Comparison of ENCODE assay signal across 1 fruit fly cellular context in genomic region chr3L:14543971-14544655, dm6.
TF ChIP-seq lines count a peak whose summit lies in the region.

No protein-coding gene starts in this region.

TF ChIP-seq in whole organism, embryonic, 481 proteins besides CTCF, POLR2A, EP300 and RAD21 (continued from another document and continues in another):
- no peak for TF ChIP-seq Oaz (GFP tag; IDR thresholded peaks at IDR 0.05; lab: Robert Waterston, UW)
- peak; percentile 48; the same call in 1 of the 2 replicates for TF ChIP-seq CG14014 (GFP tag; IDR thresholded peaks at IDR 0.05; lab: Robert Waterston, UW)
- peak; percentile 27 for TF ChIP-seq CG3281 (GFP tag; optimal IDR thresholded peaks at IDR 0.05; lab: Kevin White, UChicago)
- TF ChIP-seq Fer2 (tag; optimal IDR thresholded peaks at IDR 0.05; lab: Kevin White, UChicago) = peak; percentile 3
- TF ChIP-seq fru (optimal IDR thresholded peaks at IDR 0.05; lab: Kevin White, UChicago) = no peak
- no peak for TF ChIP-seq CG11085 (GFP tag; IDR thresholded peaks at IDR 0.05; lab: Robert Waterston, UW)
- no peak for TF ChIP-seq CG10431 (GFP tag; optimal IDR thresholded peaks at IDR 0.05; lab: Kevin White, UChicago)
- TF ChIP-seq CG11723 (GFP tag; optimal IDR thresholded peaks at IDR 0.05; lab: Kevin White, UChicago) = no peak
- 0 out of 3 replicates have a peak, but pooled peaks have one; percentile 36 for TF ChIP-seq zfh1 (GFP tag; IDR thresholded peaks at IDR 0.05; lab: Robert Waterston, UW)
- TF ChIP-seq Meics (GFP tag; optimal IDR thresholded peaks at IDR 0.05; lab: Kevin White, UChicago) = peak; percentile 49
- TF ChIP-seq ase (GFP tag; IDR thresholded peaks at IDR 0.05; lab: Robert Waterston, UW) = no peak
- peak; percentile 60; the same call in 1 of the 2 replicates for TF ChIP-seq tna (GFP tag; IDR thresholded peaks at IDR 0.05; lab: Robert Waterston, UW; ENCODE audit: partially characterized antibody)
- TF ChIP-seq CG14860 (GFP tag; IDR thresholded peaks at IDR 0.05; lab: Robert Waterston, UW; ENCODE audit: partially characterized antibody) = peak; percentile 35; the same call in 1 of the 3 replicates
- peak; percentile 13 for TF ChIP-seq CG8089 (GFP tag; optimal IDR thresholded peaks at IDR 0.05; lab: Kevin White, UChicago)
- TF ChIP-seq CG8924 (tag; optimal IDR thresholded peaks at IDR 0.05; lab: Kevin White, UChicago) = no peak
- peak; percentile 18 for TF ChIP-seq BtbVII (GFP tag; optimal IDR thresholded peaks at IDR 0.05; lab: Kevin White, UChicago)
- peak; percentile 73; the same call in 1 of the 3 replicates for TF ChIP-seq so (GFP tag; IDR thresholded peaks at IDR 0.05; lab: Robert Waterston, UW)
- TF ChIP-seq CG2875 (GFP tag; optimal IDR thresholded peaks at IDR 0.05; lab: Kevin White, UChicago) = no peak
- TF ChIP-seq CG6654 (GFP tag; optimal IDR thresholded peaks at IDR 0.05; lab: Kevin White, UChicago) = no peak
- peak; percentile 97 for TF ChIP-seq kni (GFP tag; optimal IDR thresholded peaks at IDR 0.05; lab: Kevin White, UChicago)
- TF ChIP-seq ash1 (GFP tag; optimal IDR thresholded peaks at IDR 0.05; lab: Kevin White, UChicago) = no peak
- TF ChIP-seq ind (GFP tag; optimal IDR thresholded peaks at IDR 0.05; lab: Kevin White, UChicago) = no peak
- no peak for TF ChIP-seq Atf3 (GFP tag; optimal IDR thresholded peaks at IDR 0.05; lab: Kevin White, UChicago)
- TF ChIP-seq CG9609 (GFP tag; optimal IDR thresholded peaks at IDR 0.05; lab: Kevin White, UChicago) = no peak
- peak; percentile 65 for TF ChIP-seq CG5180 (GFP tag; optimal IDR thresholded peaks at IDR 0.05; lab: Kevin White, UChicago)
- no peak for TF ChIP-seq Elba2 (GFP tag; optimal IDR thresholded peaks at IDR 0.05; lab: Kevin White, UChicago)
- no peak for TF ChIP-seq jing (GFP tag; optimal IDR thresholded peaks at IDR 0.05; lab: Kevin White, UChicago)
- no peak for TF ChIP-seq sna (GFP tag; IDR thresholded peaks at IDR 0.05; lab: Robert Waterston, UW; ENCODE audit: partially characterized antibody)
- TF ChIP-seq CG7928 (GFP tag; optimal IDR thresholded peaks at IDR 0.05; lab: Kevin White, UChicago) = no peak
- no peak for TF ChIP-seq CG9932 (GFP tag; IDR thresholded peaks at IDR 0.05; lab: Robert Waterston, UW)
- no peak for TF ChIP-seq CG3847 (GFP tag; IDR thresholded peaks at IDR 0.05; lab: Robert Waterston, UW)
- TF ChIP-seq B-H1 (GFP tag; IDR thresholded peaks at IDR 0.05; lab: Robert Waterston, UW) = peak; percentile 46; the same call in 1 of the 3 replicates
- peak; percentile 60 for TF ChIP-seq ATbp (GFP tag; optimal IDR thresholded peaks at IDR 0.05; lab: Kevin White, UChicago)
- no peak for TF ChIP-seq trem (tag; optimal IDR thresholded peaks at IDR 0.05; lab: Kevin White, UChicago)
- TF ChIP-seq Rx (GFP tag; IDR thresholded peaks at IDR 0.05; lab: Robert Waterston, UW) = no peak
- no peak for TF ChIP-seq CG15011 (GFP tag; optimal IDR thresholded peaks at IDR 0.05; lab: Kevin White, UChicago)
- no peak for TF ChIP-seq Dad (GFP tag; optimal IDR thresholded peaks at IDR 0.05; lab: Kevin White, UChicago)
- peak; percentile 97 for TF ChIP-seq grn (GFP tag; optimal IDR thresholded peaks at IDR 0.05; lab: Kevin White, UChicago)
- no peak for TF ChIP-seq Doc2 (GFP tag; IDR thresholded peaks at IDR 0.05; lab: Robert Waterston, UW)
- peak; percentile 52 for TF ChIP-seq CG10543 (GFP tag; optimal IDR thresholded peaks at IDR 0.05; lab: Kevin White, UChicago)
- TF ChIP-seq ftz-f1 (GFP tag; optimal IDR thresholded peaks at IDR 0.05; lab: Kevin White, UChicago) = no peak
- TF ChIP-seq bowl (GFP tag; IDR thresholded peaks at IDR 0.05; lab: Robert Waterston, UW) = 0 out of 2 replicates have a peak, but pooled peaks have one; percentile 6
- peak; percentile 55 for TF ChIP-seq CG17802 (tag; optimal IDR thresholded peaks at IDR 0.05; lab: Kevin White, UChicago)
- no peak for TF ChIP-seq NFAT (GFP tag; IDR thresholded peaks at IDR 0.05; lab: Robert Waterston, UW)
- no peak for TF ChIP-seq Side (GFP tag; optimal IDR thresholded peaks at IDR 0.05; lab: Kevin White, UChicago)
- TF ChIP-seq NfI (GFP tag; optimal IDR thresholded peaks at IDR 0.05; lab: Kevin White, UChicago) = no peak
- peak; percentile 4 for TF ChIP-seq CG12659 (GFP tag; optimal IDR thresholded peaks at IDR 0.05; lab: Kevin White, UChicago)
- TF ChIP-seq ci (GFP tag; IDR thresholded peaks at IDR 0.05; lab: Robert Waterston, UW) = peak; percentile 43; the same call in 1 of the 3 replicates
- TF ChIP-seq nau (GFP tag; optimal IDR thresholded peaks at IDR 0.05; lab: Kevin White, UChicago) = peak; percentile 46
- TF ChIP-seq bab2 (GFP tag; optimal IDR thresholded peaks at IDR 0.05; lab: Kevin White, UChicago) = no peak
- TF ChIP-seq CG7786 (GFP tag; optimal IDR thresholded peaks at IDR 0.05; lab: Kevin White, UChicago) = no peak
- TF ChIP-seq aop (GFP tag; IDR thresholded peaks at IDR 0.05; lab: Robert Waterston, UW) = no peak
- no peak for TF ChIP-seq eyg (GFP tag; optimal IDR thresholded peaks at IDR 0.05; lab: Kevin White, UChicago)
- no peak for TF ChIP-seq CG14965 (GFP tag; optimal IDR thresholded peaks at IDR 0.05; lab: Kevin White, UChicago; ENCODE audit: borderline replicate concordance)
- no peak for TF ChIP-seq D19A (tag; optimal IDR thresholded peaks at IDR 0.05; lab: Kevin White, UChicago)
- TF ChIP-seq seq (GFP tag; IDR thresholded peaks at IDR 0.05; lab: Robert Waterston, UW) = 0 out of 2 replicates have a peak, but pooled peaks have one; percentile 33
- no peak for TF ChIP-seq CG9437 (GFP tag; optimal IDR thresholded peaks at IDR 0.05; lab: Kevin White, UChicago)
- no peak for TF ChIP-seq dan (GFP tag; IDR thresholded peaks at IDR 0.05; lab: Robert Waterston, UW)
- TF ChIP-seq CG1792 (GFP tag; optimal IDR thresholded peaks at IDR 0.05; lab: Kevin White, UChicago) = no peak
- TF ChIP-seq chinmo (GFP tag; IDR thresholded peaks at IDR 0.05; lab: Robert Waterston, UW; ENCODE audit: partially characterized antibody) = peak; percentile 83; the same call in 3 of the 4 replicates
- no peak for TF ChIP-seq tio (GFP tag; optimal IDR thresholded peaks at IDR 0.05; lab: Kevin White, UChicago)
- no peak for TF ChIP-seq CG2116 (GFP tag; optimal IDR thresholded peaks at IDR 0.05; lab: Kevin White, UChicago)
- TF ChIP-seq Nf-YC (tag; optimal IDR thresholded peaks at IDR 0.05; lab: Kevin White, UChicago) = peak; percentile 50
- no peak for TF ChIP-seq hkb (optimal IDR thresholded peaks at IDR 0.05; lab: Kevin White, UChicago)
- TF ChIP-seq hkb (GFP tag; IDR thresholded peaks at IDR 0.05; lab: Robert Waterston, UW) = peak; percentile 44; the same call in 1 of the 2 replicates
- TF ChIP-seq Optix (GFP tag; IDR thresholded peaks at IDR 0.05; lab: Robert Waterston, UW) = no peak
- TF ChIP-seq CG2678 (tag; optimal IDR thresholded peaks at IDR 0.05; lab: Kevin White, UChicago) = peak; percentile 38
- no peak; the same call in 1 of the 2 replicates for TF ChIP-seq Nf-YA (GFP tag; IDR thresholded peaks at IDR 0.05; lab: Robert Waterston, UW)
- TF ChIP-seq Oli (tag; optimal IDR thresholded peaks at IDR 0.05; lab: Kevin White, UChicago) = no peak
- peak; percentile 5 for TF ChIP-seq CG8290 (GFP tag; optimal IDR thresholded peaks at IDR 0.05; lab: Kevin White, UChicago)
- TF ChIP-seq CG8290 (tag; optimal IDR thresholded peaks at IDR 0.05; lab: Kevin White, UChicago) = peak in 1 of 2 experiments; percentile 84
- peak; percentile 72 for TF ChIP-seq CG12769 (tag; optimal IDR thresholded peaks at IDR 0.05; lab: Kevin White, UChicago)
- peak; percentile 64 for TF ChIP-seq Drgx (GFP tag; IDR thresholded peaks at IDR 0.05; lab: Robert Waterston, UW)
- peak; percentile 97 for TF ChIP-seq pros (GFP tag; optimal IDR thresholded peaks at IDR 0.05; lab: Kevin White, UChicago)
- TF ChIP-seq oc (tag; optimal IDR thresholded peaks at IDR 0.05; lab: Kevin White, UChicago) = peak; percentile 31
- TF ChIP-seq CG10366 (GFP tag; IDR thresholded peaks at IDR 0.05; lab: Robert Waterston, UW) = no peak
- TF ChIP-seq sim (GFP tag; IDR thresholded peaks at IDR 0.05; lab: Robert Waterston, UW) = no peak
- 0 out of 3 replicates have a peak, but pooled peaks have one; percentile 43 for TF ChIP-seq z (GFP tag; IDR thresholded peaks at IDR 0.05; lab: Robert Waterston, UW)
- TF ChIP-seq Hand (GFP tag; optimal IDR thresholded peaks at IDR 0.05; lab: Kevin White, UChicago) = no peak
- TF ChIP-seq ato (GFP tag; IDR thresholded peaks at IDR 0.05; lab: Robert Waterston, UW; ENCODE audit: partially characterized antibody) = no peak
- no peak for TF ChIP-seq CG15073 (GFP tag; optimal IDR thresholded peaks at IDR 0.05; lab: Kevin White, UChicago)
- peak; percentile 25 for TF ChIP-seq CG11504 (tag; optimal IDR thresholded peaks at IDR 0.05; lab: Kevin White, UChicago)
- no peak for TF ChIP-seq CG1832 (GFP tag; optimal IDR thresholded peaks at IDR 0.05; lab: Kevin White, UChicago)
- TF ChIP-seq CG6175 (GFP tag; IDR thresholded peaks at IDR 0.05; lab: Robert Waterston, UW) = no peak
- no peak for TF ChIP-seq Bdp1 (GFP tag; optimal IDR thresholded peaks at IDR 0.05; lab: Kevin White, UChicago)
- peak; percentile 40 for TF ChIP-seq CG12071 (GFP tag; optimal IDR thresholded peaks at IDR 0.05; lab: Kevin White, UChicago)
- no peak for TF ChIP-seq Vsx1 (GFP tag; optimal IDR thresholded peaks at IDR 0.05; lab: Kevin White, UChicago)
- TF ChIP-seq sob (GFP tag; IDR thresholded peaks at IDR 0.05; lab: Robert Waterston, UW) = peak; percentile 53
- TF ChIP-seq Dbx (GFP tag; IDR thresholded peaks at IDR 0.05; lab: Robert Waterston, UW) = no peak
- TF ChIP-seq sug (tag; optimal IDR thresholded peaks at IDR 0.05; lab: Kevin White, UChicago) = peak; percentile 62
- TF ChIP-seq lab (GFP tag; optimal IDR thresholded peaks at IDR 0.05; lab: Kevin White, UChicago) = peak; percentile 71
- no peak for TF ChIP-seq CG2120 (GFP tag; optimal IDR thresholded peaks at IDR 0.05; lab: Kevin White, UChicago)
- TF ChIP-seq BEAF-32 (GFP tag; optimal IDR thresholded peaks at IDR 0.05; lab: Kevin White, UChicago) = no peak
- TF ChIP-seq unpg (GFP tag; optimal IDR thresholded peaks at IDR 0.05; lab: Kevin White, UChicago) = no peak
- peak; percentile 35 for TF ChIP-seq CG10209 (GFP tag; optimal IDR thresholded peaks at IDR 0.05; lab: Kevin White, UChicago)
- TF ChIP-seq HLHmδ (GFP tag; optimal IDR thresholded peaks at IDR 0.05; lab: Kevin White, UChicago) = no peak
- no peak for TF ChIP-seq CG15696 (tag; optimal IDR thresholded peaks at IDR 0.05; lab: Kevin White, UChicago)
- TF ChIP-seq nerfin-1 (tag; optimal IDR thresholded peaks at IDR 0.05; lab: Kevin White, UChicago) = no peak
- TF ChIP-seq Fer1 (GFP tag; optimal IDR thresholded peaks at IDR 0.05; lab: Kevin White, UChicago) = peak; percentile 47
- TF ChIP-seq CG6813 (GFP tag; optimal IDR thresholded peaks at IDR 0.05; lab: Kevin White, UChicago) = peak; percentile 31
- no peak for TF ChIP-seq peb (GFP tag; IDR thresholded peaks at IDR 0.05; lab: Robert Waterston, UW)
- TF ChIP-seq Dfd (GFP tag; optimal IDR thresholded peaks at IDR 0.05; lab: Kevin White, UChicago) = no peak
- no peak for TF ChIP-seq esg (GFP tag; conservative IDR thresholded peaks at IDR 0.05; lab: Robert Waterston, UW)
- TF ChIP-seq nom (GFP tag; optimal IDR thresholded peaks at IDR 0.05; lab: Kevin White, UChicago) = peak; percentile 74
- peak; percentile 84 for TF ChIP-seq kah (GFP tag; optimal IDR thresholded peaks at IDR 0.05; lab: Kevin White, UChicago)
- TF ChIP-seq croc (GFP tag; conservative IDR thresholded peaks at IDR 0.05; lab: Robert Waterston, UW) = no peak
- no peak for TF ChIP-seq CG4707 (GFP tag; optimal IDR thresholded peaks at IDR 0.05; lab: Kevin White, UChicago)
- peak; percentile 69 for TF ChIP-seq Bgb (GFP tag; IDR thresholded peaks at IDR 0.05; lab: Robert Waterston, UW; ENCODE audit: partially characterized antibody)
- TF ChIP-seq hbn (GFP tag; IDR thresholded peaks at IDR 0.05; lab: Robert Waterston, UW; ENCODE audit: partially characterized antibody) = peak; percentile 31; the same call in 1 of the 2 replicates
- no peak for TF ChIP-seq CG10321 (GFP tag; IDR thresholded peaks at IDR 0.05; lab: Robert Waterston, UW)
- TF ChIP-seq corto (GFP tag; optimal IDR thresholded peaks at IDR 0.05; lab: Kevin White, UChicago) = no peak
- no peak for TF ChIP-seq run (tag; optimal IDR thresholded peaks at IDR 0.05; lab: Kevin White, UChicago)
- peak; percentile 33 for TF ChIP-seq bcd (GFP tag; optimal IDR thresholded peaks at IDR 0.05; lab: Kevin White, UChicago)
- TF ChIP-seq CG4617 (GFP tag; optimal IDR thresholded peaks at IDR 0.05; lab: Kevin White, UChicago; ENCODE audit: borderline replicate concordance) = no peak
- TF ChIP-seq CG10147 (GFP tag; optimal IDR thresholded peaks at IDR 0.05; lab: Kevin White, UChicago) = peak; percentile 16
- no peak for TF ChIP-seq yki (optimal IDR thresholded peaks at IDR 0.05; lab: Kevin White, UChicago)
- TF ChIP-seq Sin3A (optimal IDR thresholded peaks at IDR 0.05; lab: Kevin White, UChicago) = no peak
- TF ChIP-seq vvl (GFP tag; IDR thresholded peaks at IDR 0.05; lab: Robert Waterston, UW) = peak; percentile 71
- TF ChIP-seq D19B (GFP tag; optimal IDR thresholded peaks at IDR 0.05; lab: Kevin White, UChicago) = no peak
- TF ChIP-seq CG13894 (tag; optimal IDR thresholded peaks at IDR 0.05; lab: Kevin White, UChicago) = peak; percentile 97
- TF ChIP-seq p53 (GFP tag; optimal IDR thresholded peaks at IDR 0.05; lab: Kevin White, UChicago) = no peak
- no peak for TF ChIP-seq pho (GFP tag; optimal IDR thresholded peaks at IDR 0.05; lab: Kevin White, UChicago)
- TF ChIP-seq gro (GFP tag; optimal IDR thresholded peaks at IDR 0.05; lab: Kevin White, UChicago) = no peak
- no peak for TF ChIP-seq YL-1 (GFP tag; optimal IDR thresholded peaks at IDR 0.05; lab: Kevin White, UChicago)
- TF ChIP-seq Jarid2 (GFP tag; optimal IDR thresholded peaks at IDR 0.05; lab: Kevin White, UChicago) = peak; percentile 28
- TF ChIP-seq Mes4 (GFP tag; optimal IDR thresholded peaks at IDR 0.05; lab: Kevin White, UChicago) = peak; percentile 1
- TF ChIP-seq fd64A (GFP tag; optimal IDR thresholded peaks at IDR 0.05; lab: Kevin White, UChicago) = peak; percentile 54
- no peak for TF ChIP-seq slp2 (GFP tag; optimal IDR thresholded peaks at IDR 0.05; lab: Kevin White, UChicago)
- TF ChIP-seq H2.0 (GFP tag; IDR thresholded peaks at IDR 0.05; lab: Robert Waterston, UW) = no peak
- TF ChIP-seq cwo (GFP tag; optimal IDR thresholded peaks at IDR 0.05; lab: Kevin White, UChicago) = peak; percentile 26
- TF ChIP-seq nerfin-2 (GFP tag; IDR thresholded peaks at IDR 0.05; lab: Robert Waterston, UW; ENCODE audit: partially characterized antibody) = 0 out of 2 replicates have a peak, but pooled peaks have one; percentile 15
- peak; percentile 33 for TF ChIP-seq odd (GFP tag; optimal IDR thresholded peaks at IDR 0.05; lab: Kevin White, UChicago)
- TF ChIP-seq CG11695 (GFP tag; IDR thresholded peaks at IDR 0.05; lab: Robert Waterston, UW) = no peak
